Worm (Caenorhabditis elegans) whole organism, midembryonic: Measurements from ENCODE around the gene C05E4.12.

ENCODE experiments used
- T22C8.4 ChIP-seq: fragments of 200-800 bp; sonication (Bioruptor generic); IDR thresholded peaks from 2 replicates; pipeline ENCODE4 v1.3.6; 2022; ENCODE audit warnings: missing genetic modification characterization, missing compliant biosample characterization
- cog-1 ChIP-seq: sonication (generic microtip); optimal IDR thresholded peaks from 2 replicates; lab custom pipeline; 2016; ENCODE audit warnings: missing genetic modification characterization, missing compliant biosample characterization
- flt-1 ChIP-seq: fragments of 200-800 bp; sonication (Bioruptor generic); IDR thresholded peaks from 2 replicates; pipeline ENCODE4 v1.3.6; 2022; ENCODE audit warnings: missing genetic modification characterization, missing compliant biosample characterization
- med-1 ChIP-seq: sonication (generic microtip); optimal IDR thresholded peaks from 2 replicates; lab custom pipeline; 2017; ENCODE audit warnings: missing genetic modification characterization, mild to moderate bottlenecking, missing compliant biosample characterization, antibody characterized with exemption, missing genetic modification reagents; ENCODE audit not compliant: insufficient read depth
- ref-1 ChIP-seq: fragments of 200-800 bp; sonication (Bioruptor generic); conservative IDR thresholded peaks from 2 replicates; pipeline ENCODE4 v1.3.6; 2022; ENCODE audit warnings: missing genetic modification reagents, missing genetic modification characterization, missing compliant biosample characterization
- tab-1 ChIP-seq: fragments of 200-800 bp; sonication (Bioruptor generic); IDR thresholded peaks from 2 replicates; pipeline ENCODE4 v1.3.6; 2022; ENCODE audit warnings: missing genetic modification characterization, missing compliant biosample characterization
- ztf-23 ChIP-seq: fragments of 200-800 bp; sonication (Bioruptor generic); IDR thresholded peaks from 2 replicates; pipeline ENCODE4 v1.3.6; 2022; ENCODE audit warnings: missing genetic modification reagents, missing genetic modification characterization, missing compliant biosample characterization
- ztf-29 ChIP-seq: fragments of 200-800 bp; sonication (Bioruptor generic); IDR thresholded peaks from 2 replicates; pipeline ENCODE4 v1.3.6; 2022; ENCODE audit warnings: missing genetic modification reagents, missing genetic modification characterization, missing compliant biosample characterization

DNA sequence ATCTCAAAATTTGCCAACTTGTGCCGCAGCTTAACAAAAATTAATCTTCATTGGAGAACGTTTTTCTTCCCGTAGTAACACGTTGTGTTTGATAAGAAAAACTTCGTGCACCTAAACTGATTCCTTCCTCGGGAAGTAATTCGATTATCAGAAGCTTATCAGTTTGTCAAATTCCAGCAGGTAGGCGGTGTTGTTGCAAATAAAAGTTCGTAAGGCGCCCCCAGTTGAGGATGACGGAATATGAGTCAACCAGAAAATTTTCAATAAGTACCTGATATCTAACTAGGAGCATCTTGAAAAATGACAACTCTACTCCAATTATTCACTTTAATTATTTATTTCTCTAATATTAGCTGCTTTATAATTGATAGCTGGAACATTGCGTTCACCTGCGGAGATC, 20.0 kb downstream of the C05E4.12 start, which contains the start of gene C05E4.7:
- TF ChIP-seq tab-1 (GFP tag; lab: Robert Waterston, UW) (no peak), med-1 (GFP tag; lab: Kevin White, UChicago) (no peak), ztf-23 (no peak), ref-1 (GFP tag; lab: Robert Waterston, UW) (no peak), flt-1 (no peak), T22C8.4 (GFP tag; lab: Robert Waterston, UW) (no peak), ztf-29 (GFP tag; lab: Robert Waterston, UW) (no peak), cog-1 (tag; lab: Kevin White, UChicago) (no peak)
